Fruit fly (Drosophila melanogaster): ENCODE measurements around the gene CG34056.

dm6 chr3L:872389-872972 lies 23.3 kb upstream of the CG34056 start:
- TF ChIP-seq rn (GFP tag; IDR thresholded peaks at IDR 0.05) (0 out of 2 replicates have a peak, but pooled peaks have one; percentile 41), CG32121 (GFP tag; IDR thresholded peaks at IDR 0.05) (peak; percentile 19; the same call in 1 of the 2 replicates), Pif1B (GFP tag; optimal IDR thresholded peaks at IDR 0.05) (no peak), CG17806 (tag; optimal IDR thresholded peaks at IDR 0.05) (peak; percentile 17), gl (tag; optimal IDR thresholded peaks at IDR 0.05) (no peak), CG9948 (tag; optimal IDR thresholded peaks at IDR 0.05) (peak; percentile 29), CG12605 (GFP tag; IDR thresholded peaks at IDR 0.05) (no peak), fd96Ca (GFP tag; IDR thresholded peaks at IDR 0.05) (peak; percentile 65; the same call in 1 of the 3 replicates)

Measured in whole organism, pupa.